Worm (Caenorhabditis elegans): ENCODE results near the gene col-106.

ce11 chrIV:1458192-1458591 is 2.4 kb downstream of the col-106 start:
- TF ChIP-seq med-1 (GFP tag; optimal IDR thresholded peaks at IDR 0.05; ENCODE audit: insufficient read depth) (no peak), flt-1 (GFP tag; IDR thresholded peaks at IDR 0.05) (no peak), ztf-29 (GFP tag; IDR thresholded peaks at IDR 0.05) (no peak)
